Worm (Caenorhabditis elegans) whole organism, L4 larva: ENCODE results near the gene cwf-19L2.
A peak's percentile ranks its signal among the peaks of the same experiment; 100 is the strongest.

Experiments
- F37D6.2 ChIP-seq: sonication (generic microtip); optimal IDR thresholded peaks from 2 replicates; lab custom pipeline; 2016; ENCODE audit warnings: mild to moderate bottlenecking, missing genetic modification characterization, missing compliant biosample characterization
- aha-1 ChIP-seq: fragments of 150-350 bp; peaks from one replicate; lab custom pipeline; 2014; ENCODE audit warnings: missing biosample characterization, missing genetic modification characterization
- aly-2 ChIP-seq: sonication (generic microtip); optimal IDR thresholded peaks from 2 replicates; lab custom pipeline; 2018; ENCODE audit warnings: missing biosample characterization, missing genetic modification characterization
- ceh-28 ChIP-seq: fragments of 150-350 bp; optimal IDR thresholded peaks from 2 replicates; lab custom pipeline; 2014; ENCODE audit warnings: missing biosample characterization, missing genetic modification reagents, missing genetic modification characterization
- ceh-32 ChIP-seq: sonication (generic microtip); optimal IDR thresholded peaks from 2 replicates; lab custom pipeline; 2016; ENCODE audit warnings: mild to moderate bottlenecking, missing genetic modification characterization, missing compliant biosample characterization; ENCODE audit not compliant: poor library complexity
- ceh-82 ChIP-seq: sonication (generic microtip); optimal IDR thresholded peaks from 2 replicates; lab custom pipeline; 2017; ENCODE audit warnings: missing biosample characterization, missing genetic modification characterization
- cey-2 ChIP-seq: sonication (generic microtip); optimal IDR thresholded peaks from 3 replicates; lab custom pipeline; 2017; ENCODE audit warnings: missing genetic modification characterization, mild to moderate bottlenecking, missing compliant biosample characterization, antibody characterized with exemption, borderline replicate concordance; ENCODE audit not compliant: insufficient read depth
- ctbp-1 ChIP-seq: fragments of 200-800 bp; sonication (Bioruptor generic); IDR thresholded peaks from 2 replicates; pipeline ENCODE4 v1.3.6; 2022; ENCODE audit warnings: missing genetic modification reagents, missing genetic modification characterization, missing compliant biosample characterization
- dmd-6 ChIP-seq: fragments of 200-800 bp; sonication (Bioruptor generic); IDR thresholded peaks from 2 replicates; pipeline ENCODE4 v1.3.6; 2022; ENCODE audit warnings: missing genetic modification reagents, missing genetic modification characterization, missing compliant biosample characterization
- dmd-8 ChIP-seq: fragments of 200-800 bp; sonication (Bioruptor generic); IDR thresholded peaks from 2 replicates; pipeline ENCODE4 v1.3.6; 2022; ENCODE audit warnings: missing genetic modification characterization, missing compliant biosample characterization
- dpl-1 ChIP-seq: fragments of 150-350 bp; optimal IDR thresholded peaks from 2 replicates; lab custom pipeline; 2014; ENCODE audit warnings: missing biosample characterization, missing genetic modification reagents, missing genetic modification characterization
- egl-43 ChIP-seq: fragments of 200-800 bp; sonication (Bioruptor generic); IDR thresholded peaks from 2 replicates; pipeline ENCODE4 v1.3.6; 2022; ENCODE audit warnings: missing genetic modification reagents, missing genetic modification characterization, missing compliant biosample characterization
- fkh-10 ChIP-seq: fragments of 150-350 bp; optimal IDR thresholded peaks from 2 replicates; lab custom pipeline; 2014; ENCODE audit warnings: missing biosample characterization, missing genetic modification reagents, missing genetic modification characterization
- fos-1 ChIP-seq: fragments of 150-350 bp; optimal IDR thresholded peaks from 2 replicates; lab custom pipeline; 2014; ENCODE audit warnings: missing biosample characterization, missing genetic modification characterization
- hif-1 ChIP-seq, 2 experiments: sonication (generic microtip); optimal IDR thresholded peaks; 2 replicates each; lab custom pipeline; 2016 to 2017; ENCODE audit warnings: missing compliant biosample characterization in 2 of 2, missing genetic modification characterization in 2 of 2, missing genetic modification reagents in 2 of 2, missing genotype in 2 of 2, mild to moderate bottlenecking in 1 of 2
- hlh-11 ChIP-seq: fragments of 200-800 bp; sonication (Bioruptor generic); optimal IDR thresholded peaks from 2 replicates; lab custom pipeline; 2018; ENCODE audit warnings: mild to moderate bottlenecking, missing genetic modification characterization, missing compliant biosample characterization
- hlh-30 ChIP-seq: sonication (generic microtip); optimal IDR thresholded peaks from 2 replicates; lab custom pipeline; 2017; ENCODE audit warnings: antibody characterized with exemption, mild to moderate bottlenecking, missing genetic modification characterization, missing compliant biosample characterization; ENCODE audit not compliant: insufficient read depth
- lin-1 ChIP-seq: fragments of 200-800 bp; sonication (Bioruptor generic); IDR thresholded peaks from 2 replicates; pipeline ENCODE4 v1.3.6; 2022; ENCODE audit warnings: missing genetic modification reagents, missing genetic modification characterization, missing compliant biosample characterization
- lin-38 ChIP-seq: fragments of 200-800 bp; sonication (Bioruptor generic); IDR thresholded peaks from 2 replicates; pipeline ENCODE4 v1.3.6; 2022; ENCODE audit warnings: missing genetic modification reagents, missing genetic modification characterization, missing compliant biosample characterization
- lir-3 ChIP-seq: sonication (generic microtip); optimal IDR thresholded peaks from 2 replicates; lab custom pipeline; 2016; ENCODE audit warnings: mild to moderate bottlenecking, missing genetic modification characterization, missing compliant biosample characterization
- mdt-29 ChIP-seq: fragments of 200-800 bp; sonication (Bioruptor generic); IDR thresholded peaks from 2 replicates; pipeline ENCODE4 v1.3.6; 2022; ENCODE audit warnings: missing genetic modification reagents, missing genetic modification characterization, missing compliant biosample characterization
- mes-2 ChIP-seq: sonication (generic microtip); optimal IDR thresholded peaks from 2 replicates; lab custom pipeline; 2016; ENCODE audit warnings: missing genotype, mild to moderate bottlenecking, missing genetic modification characterization, missing compliant biosample characterization; ENCODE audit not compliant: poor library complexity, severe bottlenecking
- mxl-2 ChIP-seq: fragments of 200-800 bp; sonication (Bioruptor generic); conservative IDR thresholded peaks from 2 replicates; pipeline ENCODE4 v1.3.6; 2022; ENCODE audit warnings: missing genetic modification reagents, missing genetic modification characterization, missing compliant biosample characterization
- nhr-10 ChIP-seq: fragments of 150-350 bp; optimal IDR thresholded peaks from 2 replicates; lab custom pipeline; 2014; ENCODE audit warnings: missing biosample characterization, missing genetic modification characterization
- nhr-102 ChIP-seq: sonication (generic microtip); optimal IDR thresholded peaks from 2 replicates; lab custom pipeline; 2016; ENCODE audit warnings: mild to moderate bottlenecking, missing genetic modification characterization, moderate library complexity, missing compliant biosample characterization
- nhr-237 ChIP-seq: sonication (generic microtip); optimal IDR thresholded peaks from 2 replicates; lab custom pipeline; 2017; ENCODE audit warnings: missing biosample characterization, missing genetic modification characterization
- nhr-28 ChIP-seq: fragments of 150-350 bp; optimal IDR thresholded peaks from 2 replicates; lab custom pipeline; 2014; ENCODE audit warnings: missing biosample characterization, missing genetic modification characterization
- nhr-41 ChIP-seq: fragments of 200-800 bp; sonication (Bioruptor generic); IDR thresholded peaks from 2 replicates; pipeline ENCODE4 v1.3.6; 2022; ENCODE audit warnings: missing genetic modification reagents, missing genetic modification characterization, missing compliant biosample characterization
- nhr-48 ChIP-seq: sonication (generic microtip); optimal IDR thresholded peaks from 2 replicates; lab custom pipeline; 2016; ENCODE audit warnings: mild to moderate bottlenecking, missing genetic modification characterization, missing compliant biosample characterization
- php-3 ChIP-seq: fragments of 200-800 bp; sonication (Bioruptor generic); IDR thresholded peaks from 2 replicates; pipeline ENCODE4 v1.3.6; 2022; ENCODE audit warnings: missing genetic modification reagents, missing genetic modification characterization, missing compliant biosample characterization
- set-16 ChIP-seq: fragments of 200-800 bp; sonication (Bioruptor generic); IDR thresholded peaks from 2 replicates; pipeline ENCODE4 v1.3.6; 2022; ENCODE audit warnings: missing genetic modification reagents, missing genetic modification characterization, missing compliant biosample characterization
- skn-1 ChIP-seq: fragments of 150-350 bp; optimal IDR thresholded peaks from 2 replicates; lab custom pipeline; 2014; ENCODE audit warnings: missing biosample characterization, missing genetic modification characterization
- spr-3 ChIP-seq: fragments of 200-800 bp; sonication (Bioruptor generic); optimal IDR thresholded peaks from 2 replicates; lab custom pipeline; 2018; ENCODE audit warnings: mild to moderate bottlenecking, missing genetic modification characterization, missing compliant biosample characterization
- tag-97 ChIP-seq: fragments of 200-800 bp; sonication (Bioruptor generic); IDR thresholded peaks from 2 replicates; pipeline ENCODE4 v1.3.6; 2022; ENCODE audit warnings: missing genetic modification characterization, missing compliant biosample characterization
- tra-1 ChIP-seq: fragments of 200-800 bp; sonication (Bioruptor generic); IDR thresholded peaks from 2 replicates; pipeline ENCODE4 v1.3.6; 2022; ENCODE audit warnings: missing genetic modification reagents, missing genetic modification characterization, missing compliant biosample characterization
- unc-39 ChIP-seq: sonication (generic microtip); optimal IDR thresholded peaks from 2 replicates; lab custom pipeline; 2017; ENCODE audit warnings: missing biosample characterization, missing genetic modification characterization
- unc-62 ChIP-seq, 3 experiments: fragments of 150-350 bp in 1 of 3; sonication (generic microtip); optimal IDR thresholded peaks in 2 of 3; peaks in 1 of 3; 1 replicate in 1 of 3; 2 replicates in 2 of 3; lab custom pipeline; 2014 to 2017; ENCODE audit warnings: missing biosample characterization in 3 of 3, missing genetic modification characterization in 3 of 3, missing genetic modification reagents in 3 of 3, missing genotype in 1 of 3
- zag-1 ChIP-seq: fragments of 150-350 bp; optimal IDR thresholded peaks from 2 replicates; lab custom pipeline; 2014; ENCODE audit warnings: missing biosample characterization, missing genetic modification characterization
- zfp-3 ChIP-seq: fragments of 200-800 bp; sonication (Bioruptor generic); conservative IDR thresholded peaks from 2 replicates; pipeline ENCODE4 v1.3.6; 2022; ENCODE audit warnings: missing genetic modification reagents, missing genetic modification characterization, missing compliant biosample characterization
- zip-11 ChIP-seq: fragments of 200-800 bp; sonication (Bioruptor generic); IDR thresholded peaks from 2 replicates; pipeline ENCODE4 v1.3.6; 2022; ENCODE audit warnings: missing genetic modification characterization, missing compliant biosample characterization
- zip-2 ChIP-seq: fragments of 150-350 bp; optimal IDR thresholded peaks from 2 replicates; lab custom pipeline; 2014; ENCODE audit warnings: missing biosample characterization, missing genetic modification characterization
- ztf-11 ChIP-seq: fragments of 150-350 bp; optimal IDR thresholded peaks from 2 replicates; lab custom pipeline; 2014; ENCODE audit warnings: missing biosample characterization, missing genetic modification characterization
- ztf-7 ChIP-seq: fragments of 150-350 bp; optimal IDR thresholded peaks from 2 replicates; lab custom pipeline; 2014; ENCODE audit warnings: missing biosample characterization, missing genetic modification characterization

cwf-19L2 gene

ce11 chrIII:7329155-7329732, 35.8 kb downstream of the cwf-19L2 start, which contains the start of gene lab-2 (continued):
- TF ChIP-seq lin-38 (GFP tag; lab: Robert Waterston, UW), result 0 out of 2 replicates have a peak, but pooled peaks have one; percentile 20
- no peak for TF ChIP-seq ceh-82 (tag; lab: Kevin White, UChicago)
- no peak for TF ChIP-seq nhr-48 (tag; lab: Kevin White, UChicago)
- TF ChIP-seq tag-97 (GFP tag; lab: Robert Waterston, UW), result no peak
- TF ChIP-seq nhr-28 (tag; lab: Kevin White, UChicago), result no peak
- no peak for TF ChIP-seq ztf-11 (tag; lab: Kevin White, UChicago)
- peak; percentile 20; the same call in 1 of the 2 replicates for TF ChIP-seq tra-1 (GFP tag; lab: Robert Waterston, UW)
- no peak for TF ChIP-seq dmd-8 (GFP tag; lab: Robert Waterston, UW)
- TF ChIP-seq php-3 (GFP tag; lab: Robert Waterston, UW), result 0 out of 2 replicates have a peak, but pooled peaks have one; percentile 16
- TF ChIP-seq hif-1 (tag; optimal IDR thresholded peaks at IDR 0.05; lab: Kevin White, UChicago), result peak in 1 of 2 experiments; percentile 5
- no peak for TF ChIP-seq lir-3
- peak; percentile 13 for TF ChIP-seq mes-2
- TF ChIP-seq spr-3 (GFP tag; lab: Kevin White, UChicago), result no peak
- no peak for TF ChIP-seq dpl-1 (GFP tag; lab: Kevin White, UChicago)
- TF ChIP-seq zip-2 (tag; lab: Kevin White, UChicago), result no peak
- no peak for TF ChIP-seq cey-2
- no peak for TF ChIP-seq aha-1 (tag; lab: Kevin White, UChicago)
- 0 out of 2 replicates have a peak, but pooled peaks have one; percentile 21 for TF ChIP-seq zfp-3 (GFP tag; lab: Robert Waterston, UW)
- no peak for TF ChIP-seq aly-2
- TF ChIP-seq F37D6.2 (tag; lab: Kevin White, UChicago), result no peak
- TF ChIP-seq fkh-10 (GFP tag; lab: Kevin White, UChicago), result no peak

ce11 chrIII:7331671-7332070, 38.2 kb downstream of the cwf-19L2 start:
- peak in 1 of 2 experiments; percentile 87 for TF ChIP-seq unc-62 (GFP tag; optimal IDR thresholded peaks at IDR 0.05 in 1 of 2; lab: Kevin White, UChicago)
- TF ChIP-seq unc-62 (tag; optimal IDR thresholded peaks at IDR 0.05; lab: Kevin White, UChicago), result no peak
- no peak for TF ChIP-seq nhr-48 (tag; lab: Kevin White, UChicago)
- no peak for TF ChIP-seq unc-39 (tag; lab: Kevin White, UChicago)

ce11 chrIII:7333906-7334531, 40.6 kb downstream of the cwf-19L2 start:
- TF ChIP-seq set-16 (GFP tag; lab: Robert Waterston, UW) (0 out of 2 replicates have a peak, but pooled peaks have one; percentile 21), hlh-30 (peak; percentile 28), tra-1 (GFP tag; lab: Robert Waterston, UW) (0 out of 2 replicates have a peak, but pooled peaks have one; percentile 37), nhr-28 (tag; lab: Kevin White, UChicago) (peak; percentile 15), hlh-11 (peak; percentile 11), ctbp-1 (GFP tag; lab: Robert Waterston, UW) (0 out of 2 replicates have a peak, but pooled peaks have one; percentile 34), dmd-6 (peak; percentile 48)

- no peak for TF ChIP-seq zag-1
- peak in 1 of 2 experiments; percentile 84 for TF ChIP-seq hif-1 (tag; optimal IDR thresholded peaks at IDR 0.05; lab: Kevin White, UChicago)
- peak; percentile 89 for TF ChIP-seq dmd-6
- peak; percentile 72 for TF ChIP-seq nhr-102 (tag; lab: Kevin White, UChicago)
- TF ChIP-seq ceh-28 (tag; lab: Kevin White, UChicago), result no peak
- TF ChIP-seq ceh-32 (tag; lab: Kevin White, UChicago), result no peak
- no peak for TF ChIP-seq nhr-237 (tag; lab: Kevin White, UChicago)
- TF ChIP-seq skn-1 (tag; lab: Kevin White, UChicago), result no peak
- no peak for TF ChIP-seq ztf-7 (tag; lab: Kevin White, UChicago)
- 0 out of 2 replicates have a peak, but pooled peaks have one; percentile 5 for TF ChIP-seq egl-43 (GFP tag; lab: Robert Waterston, UW)
- peak; percentile 85 for TF ChIP-seq mdt-29 (GFP tag; lab: Robert Waterston, UW)
- TF ChIP-seq zfp-3 (GFP tag; lab: Robert Waterston, UW), result peak; percentile 78
- 0 out of 2 replicates have a peak, but pooled peaks have one; percentile 36 for TF ChIP-seq lin-1 (GFP tag; lab: Robert Waterston, UW)
- TF ChIP-seq fos-1 (tag; lab: Kevin White, UChicago), result no peak
- 0 out of 2 replicates have a peak, but pooled peaks have one; percentile 18 for TF ChIP-seq mxl-2 (GFP tag; lab: Robert Waterston, UW)
- peak; percentile 7 for TF ChIP-seq F37D6.2 (tag; lab: Kevin White, UChicago)
- TF ChIP-seq zip-11 (GFP tag; lab: Robert Waterston, UW), result no peak
- TF ChIP-seq nhr-10, result no peak
- no peak for TF ChIP-seq nhr-41 (GFP tag; lab: Robert Waterston, UW)
Observed at ce11 chrIII:7335220-7335619, 41.8 kb downstream of the cwf-19L2 start, which contains the start of gene F56C9.10. F56C9.10 (minus strand) TSS chrIII:7335316.
